Fruit fly (Drosophila melanogaster) whole organism, embryonic: ENCODE results near the gene corolla.

Experiments
- Abd-B ChIP-seq: fragments of 200-800 bp; sonication (Bioruptor generic); optimal IDR thresholded peaks from 2 replicates; lab custom pipeline; 2018; ENCODE audit warnings: missing biosample characterization, mild to moderate bottlenecking, missing genetic modification characterization, moderate library complexity
- BEAF-32 ChIP-seq: fragments of 200-800 bp; sonication (Bioruptor generic); optimal IDR thresholded peaks from 3 replicates; lab custom pipeline; 2017; ENCODE audit warnings: missing biosample characterization, missing genetic modification characterization, mild to moderate bottlenecking, moderate library complexity, missing genetic modification reagents
- CG10209 ChIP-seq: fragments of 200-800 bp; sonication (Bioruptor generic); optimal IDR thresholded peaks from 3 replicates; lab custom pipeline; 2017; ENCODE audit warnings: missing biosample characterization, mild to moderate bottlenecking, missing genetic modification characterization, missing genetic modification reagents
- CG10543 ChIP-seq: fragments of 200-800 bp; sonication (Bioruptor generic); optimal IDR thresholded peaks from 3 replicates; lab custom pipeline; 2017; ENCODE audit warnings: missing biosample characterization, mild to moderate bottlenecking, missing genetic modification characterization, moderate library complexity
- CG12104 ChIP-seq: fragments of 200-800 bp; sonication (Bioruptor generic); optimal IDR thresholded peaks from 3 replicates; lab custom pipeline; 2016; ENCODE audit warnings: missing biosample characterization, missing genetic modification characterization
- CG13123 ChIP-seq: fragments of 200-800 bp; sonication (Bioruptor generic); optimal IDR thresholded peaks from 2 replicates; lab custom pipeline; 2016; ENCODE audit warnings: missing biosample characterization, missing genetic modification characterization
- CG14860 ChIP-seq: fragments of 200-800 bp; sonication (Bioruptor generic); IDR thresholded peaks from 3 replicates; pipeline ENCODE4 v1.3.6; 2022; ENCODE audit warnings: missing biosample characterization, missing genetic modification characterization; ENCODE audit not compliant: partially characterized antibody
- CG15601 ChIP-seq: fragments of 200-800 bp; sonication (Bioruptor generic); optimal IDR thresholded peaks from 3 replicates; lab custom pipeline; 2019; ENCODE audit warnings: missing biosample characterization, mild to moderate bottlenecking, missing genetic modification characterization, moderate library complexity
- CG30020 ChIP-seq: fragments of 200-800 bp; optimal IDR thresholded peaks from 2 replicates; lab custom pipeline; 2019; ENCODE audit warnings: missing biosample characterization, mild to moderate bottlenecking, missing genetic modification characterization, moderate library complexity
- CG33213 ChIP-seq: fragments of 200-800 bp; sonication (Bioruptor generic); optimal IDR thresholded peaks from 3 replicates; lab custom pipeline; 2016; ENCODE audit warnings: missing biosample characterization, missing genetic modification characterization
- CG34224 ChIP-seq: fragments of 200-800 bp; sonication (Bioruptor generic); IDR thresholded peaks from 3 replicates; pipeline ENCODE4 v1.3.6; 2022; ENCODE audit warnings: missing biosample characterization, missing genetic modification characterization; ENCODE audit not compliant: partially characterized antibody
- CG3847 ChIP-seq: fragments of 200-800 bp; sonication (Bioruptor generic); IDR thresholded peaks from 2 replicates; pipeline ENCODE4 v1.3.6; 2022; ENCODE audit warnings: missing biosample characterization, missing genetic modification characterization
- CG4820 ChIP-seq: fragments of 200-800 bp; sonication (Bioruptor generic); optimal IDR thresholded peaks from 3 replicates; lab custom pipeline; 2016; ENCODE audit warnings: missing biosample characterization, missing genetic modification characterization
- CG5953 ChIP-seq: fragments of 200-800 bp; sonication (Bioruptor generic); IDR thresholded peaks from 2 replicates; pipeline ENCODE4 v1.3.6; 2022; ENCODE audit warnings: missing biosample characterization, missing genetic modification characterization
- CG8290 ChIP-seq, 3 experiments: fragments of 200-800 bp; sonication (Bioruptor generic); optimal IDR thresholded peaks; 2 replicates each; lab custom pipeline; 2016 to 2019; ENCODE audit warnings: missing biosample characterization in 3 of 3, missing genetic modification characterization in 3 of 3, mild to moderate bottlenecking in 2 of 3, moderate library complexity in 1 of 3
- CG9876 ChIP-seq: fragments of 200-800 bp; sonication (Bioruptor generic); optimal IDR thresholded peaks from 2 replicates; lab custom pipeline; 2016; ENCODE audit warnings: missing biosample characterization, missing genetic modification characterization
- Camta ChIP-seq: fragments of 200-800 bp; sonication (Bioruptor generic); optimal IDR thresholded peaks from 2 replicates; lab custom pipeline; 2016; ENCODE audit warnings: missing biosample characterization, missing genetic modification characterization
- Dek ChIP-seq: fragments of 200-800 bp; sonication (Bioruptor generic); optimal IDR thresholded peaks from 3 replicates; lab custom pipeline; 2019; ENCODE audit warnings: missing biosample characterization, mild to moderate bottlenecking, missing genetic modification characterization, moderate library complexity
- E2f2 ChIP-seq: fragments of 200-800 bp; sonication (Bioruptor generic); IDR thresholded peaks from 2 replicates; pipeline ENCODE4 v1.3.6; 2022; ENCODE audit warnings: missing biosample characterization, missing genetic modification characterization
- Ets97D ChIP-seq: fragments of 200-800 bp; sonication (Bioruptor generic); optimal IDR thresholded peaks from 3 replicates; lab custom pipeline; 2016; ENCODE audit warnings: missing biosample characterization, missing genetic modification characterization
- Fer1 ChIP-seq: fragments of 200-800 bp; sonication (Bioruptor generic); optimal IDR thresholded peaks from 2 replicates; lab custom pipeline; 2017; ENCODE audit warnings: missing biosample characterization, mild to moderate bottlenecking, missing genetic modification characterization
- Gug ChIP-seq: fragments of 200-800 bp; sonication (Bioruptor generic); IDR thresholded peaks from 4 replicates; pipeline ENCODE4 v1.3.6; 2022; ENCODE audit warnings: missing biosample characterization, missing genetic modification characterization
- Med ChIP-seq: fragments of 200-800 bp; sonication (Bioruptor generic); peaks from one replicate; lab custom pipeline; 2016; ENCODE audit warnings: missing biosample characterization, missing genetic modification characterization, mild to moderate bottlenecking, inconsistent platforms, moderate library complexity
- Sry-β ChIP-seq: fragments of 200-800 bp; sonication (Bioruptor generic); optimal IDR thresholded peaks from 2 replicates; lab custom pipeline; 2018; ENCODE audit warnings: missing biosample characterization, mild to moderate bottlenecking, missing genetic modification characterization, moderate library complexity
- YL-1 ChIP-seq: fragments of 200-800 bp; sonication (Bioruptor generic); optimal IDR thresholded peaks from 3 replicates; lab custom pipeline; 2017; ENCODE audit warnings: missing biosample characterization, mild to moderate bottlenecking, missing genetic modification characterization
- caup ChIP-seq: fragments of 200-800 bp; sonication (Bioruptor generic); optimal IDR thresholded peaks from 3 replicates; lab custom pipeline; 2017; ENCODE audit warnings: missing biosample characterization, mild to moderate bottlenecking, missing genetic modification characterization, moderate library complexity; ENCODE audit not compliant: severe bottlenecking
- ci ChIP-seq: fragments of 200-800 bp; sonication (Bioruptor generic); IDR thresholded peaks from 3 replicates; pipeline ENCODE4 v1.3.6; 2022; ENCODE audit warnings: missing biosample characterization, missing genetic modification characterization
- crol ChIP-seq: fragments of 200-800 bp; sonication (Bioruptor generic); IDR thresholded peaks from 2 replicates; pipeline ENCODE4 v1.3.6; 2022; ENCODE audit warnings: missing biosample characterization, missing genetic modification characterization
- dati ChIP-seq: fragments of 200-800 bp; sonication (Bioruptor generic); IDR thresholded peaks from 2 replicates; pipeline ENCODE4 v1.3.6; 2022; ENCODE audit warnings: missing biosample characterization, missing genetic modification characterization
- dysf ChIP-seq: fragments of 200-800 bp; sonication (Bioruptor generic); IDR thresholded peaks from 3 replicates; pipeline ENCODE4 v1.3.6; 2022; ENCODE audit warnings: missing biosample characterization, missing genetic modification characterization
- ewg ChIP-seq: fragments of 200-800 bp; sonication (Bioruptor generic); optimal IDR thresholded peaks from 3 replicates; lab custom pipeline; 2017; ENCODE audit warnings: mild to moderate bottlenecking, missing biosample characterization, missing genetic modification reagents, missing genetic modification characterization
- exex ChIP-seq: fragments of 200-800 bp; sonication (Bioruptor generic); optimal IDR thresholded peaks from 4 replicates; lab custom pipeline; 2018; ENCODE audit warnings: missing biosample characterization, mild to moderate bottlenecking, missing genetic modification characterization, moderate library complexity
- grn ChIP-seq: fragments of 200-800 bp; sonication (Bioruptor generic); optimal IDR thresholded peaks from 3 replicates; lab custom pipeline; 2017; ENCODE audit warnings: missing biosample characterization, missing genetic modification characterization
- gsb-n ChIP-seq: fragments of 200-800 bp; sonication (Bioruptor generic); optimal IDR thresholded peaks from 3 replicates; lab custom pipeline; 2018; ENCODE audit warnings: missing biosample characterization, mild to moderate bottlenecking, missing genetic modification characterization
- hkb ChIP-seq, 2 experiments: fragments of 200-800 bp in 1 of 2; fragments of >200 bp in 1 of 2; sonication (Bioruptor generic) in 1 of 2; IDR thresholded peaks in 1 of 2; optimal IDR thresholded peaks in 1 of 2; 2 replicates each; pipeline versions ENCODE4 v1.3.6 to Lab custom; 2017 to 2022; ENCODE audit warnings: missing biosample characterization in 1 of 2, missing genetic modification characterization in 1 of 2
- kni ChIP-seq: fragments of 200-800 bp; sonication (Bioruptor generic); optimal IDR thresholded peaks from 3 replicates; lab custom pipeline; 2017; ENCODE audit warnings: mild to moderate bottlenecking, missing biosample characterization, missing genetic modification reagents, missing genetic modification characterization
- knrl ChIP-seq: fragments of 200-800 bp; sonication (Bioruptor generic); IDR thresholded peaks from 3 replicates; pipeline ENCODE4 v1.3.6; 2022; ENCODE audit warnings: missing biosample characterization, missing genetic modification characterization; ENCODE audit not compliant: partially characterized antibody
- odd ChIP-seq: fragments of 200-800 bp; sonication (Bioruptor generic); optimal IDR thresholded peaks from 2 replicates; lab custom pipeline; 2017; ENCODE audit warnings: missing biosample characterization, mild to moderate bottlenecking, missing genetic modification characterization
- pros ChIP-seq: fragments of 200-800 bp; sonication (Bioruptor generic); optimal IDR thresholded peaks from 3 replicates; lab custom pipeline; 2019; ENCODE audit warnings: missing biosample characterization, mild to moderate bottlenecking, missing genetic modification characterization, moderate library complexity
- pum ChIP-seq: fragments of 200-800 bp; sonication (Bioruptor generic); optimal IDR thresholded peaks from 2 replicates; lab custom pipeline; 2016; ENCODE audit warnings: missing biosample characterization, missing genetic modification characterization
- salm ChIP-seq: fragments of 200-800 bp; sonication (Bioruptor generic); optimal IDR thresholded peaks from 2 replicates; lab custom pipeline; 2018; ENCODE audit warnings: missing biosample characterization, mild to moderate bottlenecking, missing genetic modification characterization
- sc ChIP-seq, 3 experiments: fragments of >200 bp in 2 of 3; fragments of 200-800 bp in 1 of 3; sonication (Bioruptor generic) in 1 of 3; optimal IDR thresholded peaks; 2 replicates in 2 of 3; 3 replicates in 1 of 3; lab custom pipeline; 2017; ENCODE audit warnings: mild to moderate bottlenecking in 1 of 3, missing biosample characterization in 1 of 3, missing genetic modification characterization in 1 of 3, missing genetic modification reagents in 1 of 3
- shn ChIP-seq: fragments of 200-800 bp; sonication (Bioruptor generic); optimal IDR thresholded peaks from 3 replicates; lab custom pipeline; 2016; ENCODE audit warnings: missing biosample characterization, missing genetic modification characterization
- sna ChIP-seq: fragments of 200-800 bp; sonication (Bioruptor generic); IDR thresholded peaks from 2 replicates; pipeline ENCODE4 v1.3.6; 2022; ENCODE audit warnings: missing biosample characterization, missing genetic modification characterization; ENCODE audit not compliant: partially characterized antibody
- sob ChIP-seq: fragments of 200-800 bp; sonication (Bioruptor generic); IDR thresholded peaks from 2 replicates; pipeline ENCODE4 v1.3.6; 2022; ENCODE audit warnings: missing biosample characterization, missing genetic modification characterization
- stwl ChIP-seq: fragments of 200-800 bp; sonication (Bioruptor generic); optimal IDR thresholded peaks from 3 replicates; lab custom pipeline; 2018; ENCODE audit warnings: missing biosample characterization, mild to moderate bottlenecking, missing genetic modification characterization, moderate library complexity
- vnd ChIP-seq: fragments of 200-800 bp; sonication (Bioruptor generic); IDR thresholded peaks from 3 replicates; pipeline ENCODE4 v1.3.6; 2022; ENCODE audit warnings: missing biosample characterization, missing genetic modification characterization; ENCODE audit not compliant: partially characterized antibody

The corolla gene

dm6 chrX:17651998-17652738 is 20.3 kb upstream of the corolla start, which contains the start of gene RhoGAPp190 (continued):
- TF ChIP-seq Fer1 (no peak), caup (no peak), CG12104 (GFP tag; lab: Kevin White, UChicago) (no peak), Gug (GFP tag; lab: Robert Waterston, UW) (no peak), vnd (GFP tag; lab: Robert Waterston, UW) (peak; percentile 89), stwl (tag; lab: Kevin White, UChicago) (peak; percentile 50), grn (GFP tag; lab: Kevin White, UChicago) (no peak), E2f2 (GFP tag; lab: Robert Waterston, UW) (peak; percentile 93), Camta (GFP tag; lab: Kevin White, UChicago) (no peak), CG34224 (peak; percentile 96), shn (GFP tag; lab: Kevin White, UChicago) (no peak), Abd-B (GFP tag; lab: Kevin White, UChicago) (no peak), pum (GFP tag; lab: Kevin White, UChicago) (no peak), pros (GFP tag; lab: Kevin White, UChicago) (peak; percentile 24), exex (tag; lab: Kevin White, UChicago) (peak; percentile 19), CG13123 (no peak), gsb-n (tag; lab: Kevin White, UChicago) (peak; percentile 17), CG33213 (GFP tag; lab: Kevin White, UChicago) (no peak), Ets97D (GFP tag; lab: Kevin White, UChicago) (peak; percentile 66), kni (GFP tag; lab: Kevin White, UChicago) (no peak), CG14860 (peak; percentile 95), salm (no peak), CG5953 (GFP tag; lab: Robert Waterston, UW) (no peak), dati (GFP tag; lab: Robert Waterston, UW) (no peak), CG4820 (GFP tag; lab: Kevin White, UChicago) (no peak), knrl (peak; percentile 75), dysf (no peak), CG10209 (no peak), CG10543 (GFP tag; lab: Kevin White, UChicago) (no peak), Sry-β (GFP tag; lab: Kevin White, UChicago) (no peak), Med (GFP tag; lab: Kevin White, UChicago) (peak; percentile 78), CG9876 (GFP tag; lab: Kevin White, UChicago) (no peak), CG15601 (tag; lab: Kevin White, UChicago) (peak; percentile 50), CG3847 (GFP tag; lab: Robert Waterston, UW) (no peak), CG8290 (GFP tag; optimal IDR thresholded peaks at IDR 0.05; lab: Kevin White, UChicago) (no peak), CG8290 (tag; optimal IDR thresholded peaks at IDR 0.05; lab: Kevin White, UChicago) (peak in 1 of 2 experiments; percentile 58), odd (GFP tag; lab: Kevin White, UChicago) (peak; percentile 10), crol (GFP tag; lab: Robert Waterston, UW) (peak; percentile 45; the same call in 1 of the 2 replicates), BEAF-32 (GFP tag; lab: Kevin White, UChicago) (peak; percentile 82), ci (0 out of 3 replicates have a peak, but pooled peaks have one; percentile 22), sob (GFP tag; lab: Robert Waterston, UW) (peak; percentile 58; the same call in 1 of the 2 replicates), sc (optimal IDR thresholded peaks at IDR 0.05; lab: Kevin White, UChicago) (no peak), sc (GFP tag; optimal IDR thresholded peaks at IDR 0.05; lab: Kevin White, UChicago) (no peak), YL-1 (GFP tag; lab: Kevin White, UChicago) (peak; percentile 23), ewg (GFP tag; lab: Kevin White, UChicago) (peak; percentile 90), CG30020 (tag; lab: Kevin White, UChicago) (no peak), Dek (tag; lab: Kevin White, UChicago) (peak; percentile 13), sna (GFP tag; lab: Robert Waterston, UW) (peak; percentile 88), hkb (optimal IDR thresholded peaks at IDR 0.05; lab: Kevin White, UChicago) (no peak), hkb (GFP tag; IDR thresholded peaks at IDR 0.05; lab: Robert Waterston, UW) (no peak)
